Worm (Caenorhabditis elegans) whole organism, L4 larva: ENCODE results near the gene hrg-3.

Experiments used
- ama-1 ChIP-seq: fragments of 150-350 bp; optimal IDR thresholded peaks from 2 replicates; lab custom pipeline; 2014; ENCODE audit warnings: inconsistent platforms, mixed read lengths
- ceh-28 ChIP-seq: fragments of 150-350 bp; optimal IDR thresholded peaks from 2 replicates; lab custom pipeline; 2014; ENCODE audit warnings: missing biosample characterization, missing genetic modification reagents, missing genetic modification characterization
- daf-12 ChIP-seq: fragments of 150-350 bp; optimal IDR thresholded peaks from 2 replicates; lab custom pipeline; 2014; ENCODE audit warnings: missing biosample characterization, missing genetic modification reagents, missing genetic modification characterization
- egl-27 ChIP-seq: sonication (generic microtip); optimal IDR thresholded peaks from 3 replicates; lab custom pipeline; 2017; ENCODE audit warnings: missing biosample characterization, missing genetic modification reagents, missing genetic modification characterization
- fos-1 ChIP-seq: fragments of 150-350 bp; optimal IDR thresholded peaks from 2 replicates; lab custom pipeline; 2014; ENCODE audit warnings: missing biosample characterization, missing genetic modification characterization
- mep-1 ChIP-seq: fragments of 150-350 bp; sonication (generic microtip); optimal IDR thresholded peaks from 3 replicates; lab custom pipeline; 2014; ENCODE audit warnings: missing biosample characterization, missing genetic modification characterization
- nhr-10 ChIP-seq: fragments of 150-350 bp; optimal IDR thresholded peaks from 2 replicates; lab custom pipeline; 2014; ENCODE audit warnings: missing biosample characterization, missing genetic modification characterization
- nhr-42 ChIP-seq: fragments of 200-800 bp; sonication (Bioruptor generic); IDR thresholded peaks from 2 replicates; pipeline ENCODE4 v1.3.6; 2022; ENCODE audit warnings: missing genetic modification characterization, missing compliant biosample characterization
- pha-4 ChIP-seq, 2 experiments: fragments of 150-350 bp in 1 of 2; fragments of 200-800 bp in 1 of 2; sonication (Bioruptor generic) in 1 of 2; IDR thresholded peaks in 1 of 2; optimal IDR thresholded peaks in 1 of 2; 2 replicates each; pipeline versions ENCODE4 v1.3.6 to Lab custom; 2014 to 2022; ENCODE audit warnings: missing genetic modification characterization in 2 of 2, missing genetic modification reagents in 2 of 2, missing biosample characterization in 1 of 2, missing compliant biosample characterization in 1 of 2
- pqm-1 ChIP-seq: sonication (generic microtip); optimal IDR thresholded peaks from 2 replicates; lab custom pipeline; 2017; ENCODE audit warnings: missing biosample characterization, missing genetic modification characterization
- snpc-4 ChIP-seq: fragments of 150-350 bp; optimal IDR thresholded peaks from 2 replicates; lab custom pipeline; 2014; ENCODE audit warnings: missing biosample characterization, missing genetic modification characterization
- unc-130 ChIP-seq: sonication (generic microtip); optimal IDR thresholded peaks from 2 replicates; lab custom pipeline; 2016; ENCODE audit warnings: missing genetic modification reagents, missing genetic modification characterization, missing compliant biosample characterization
- ztf-11 ChIP-seq: fragments of 150-350 bp; optimal IDR thresholded peaks from 2 replicates; lab custom pipeline; 2014; ENCODE audit warnings: missing biosample characterization, missing genetic modification characterization

ce11 chrV:9782045-9782444 is 25.8 kb downstream of the hrg-3 start:
- TF ChIP-seq unc-130 (GFP tag; lab: Kevin White, UChicago) (no peak), fos-1 (tag; lab: Kevin White, UChicago) (no peak), pha-4 (GFP tag; IDR thresholded peaks at IDR 0.05; lab: Robert Waterston, UW) (no peak), pha-4 (tag; optimal IDR thresholded peaks at IDR 0.05; lab: Kevin White, UChicago) (no peak), nhr-42 (no peak), ceh-28 (tag; lab: Kevin White, UChicago) (no peak), nhr-10 (tag; lab: Kevin White, UChicago) (no peak), ztf-11 (tag; lab: Kevin White, UChicago) (no peak), pqm-1 (tag; lab: Kevin White, UChicago) (no peak), mep-1 (tag; lab: Kevin White, UChicago) (no peak), daf-12 (no peak), snpc-4 (tag; lab: Kevin White, UChicago) (no peak), ama-1 (lab: Kevin White, UChicago) (no peak), egl-27 (no peak)
